Worm (Caenorhabditis elegans) whole organism, L4 larva: ENCODE data around the gene mxl-3.

Experiments used
- F26F4.8 ChIP-seq: fragments of 200-800 bp; sonication (Bioruptor generic); conservative IDR thresholded peaks from 2 replicates; pipeline ENCODE4 v1.3.6; 2022; ENCODE audit warnings: missing genetic modification characterization, missing compliant biosample characterization
- F37D6.2 ChIP-seq: sonication (generic microtip); optimal IDR thresholded peaks from 2 replicates; lab custom pipeline; 2016; ENCODE audit warnings: mild to moderate bottlenecking, missing genetic modification characterization, missing compliant biosample characterization
- F49E8.2 ChIP-seq: sonication (generic microtip); optimal IDR thresholded peaks from 2 replicates; lab custom pipeline; 2016; ENCODE audit warnings: missing compliant biosample characterization, mild to moderate bottlenecking, missing genetic modification characterization, borderline replicate concordance
- T26A8.4 ChIP-seq: fragments of 200-800 bp; sonication (Bioruptor generic); IDR thresholded peaks from 2 replicates; pipeline ENCODE4 v1.3.6; 2022; ENCODE audit warnings: missing genetic modification characterization, missing compliant biosample characterization
- Y48G9A.11 ChIP-seq: fragments of 200-800 bp; sonication (Bioruptor generic); IDR thresholded peaks from 2 replicates; pipeline ENCODE4 v1.3.6; 2022; ENCODE audit warnings: missing genetic modification reagents, missing genetic modification characterization, missing compliant biosample characterization
- Y5F2A.4 ChIP-seq: fragments of 200-800 bp; sonication (Bioruptor generic); optimal IDR thresholded peaks from 2 replicates; lab custom pipeline; 2018; ENCODE audit warnings: mild to moderate bottlenecking, missing genetic modification characterization, missing compliant biosample characterization
- Y75B8A.6 ChIP-seq: fragments of 200-800 bp; sonication (Bioruptor generic); IDR thresholded peaks from 2 replicates; pipeline ENCODE4 v1.3.6; 2022; ENCODE audit warnings: missing genetic modification reagents, missing genetic modification characterization, missing compliant biosample characterization
- aha-1 ChIP-seq: fragments of 150-350 bp; peaks from one replicate; lab custom pipeline; 2014; ENCODE audit warnings: missing biosample characterization, missing genetic modification characterization
- aly-2 ChIP-seq: sonication (generic microtip); optimal IDR thresholded peaks from 2 replicates; lab custom pipeline; 2018; ENCODE audit warnings: missing biosample characterization, missing genetic modification characterization
- ama-1 ChIP-seq: fragments of 150-350 bp; optimal IDR thresholded peaks from 2 replicates; lab custom pipeline; 2014; ENCODE audit warnings: inconsistent platforms, mixed read lengths
- arid-1 ChIP-seq: fragments of 200-800 bp; sonication (Bioruptor generic); conservative IDR thresholded peaks from 2 replicates; pipeline ENCODE4 v1.3.6; 2022; ENCODE audit warnings: missing genetic modification reagents, missing genetic modification characterization, missing compliant biosample characterization
- attf-4 ChIP-seq: sonication (generic microtip); optimal IDR thresholded peaks from 3 replicates; lab custom pipeline; 2017; ENCODE audit warnings: missing biosample characterization, missing genetic modification characterization
- ces-1 ChIP-seq: fragments of 150-350 bp; sonication (generic microtip); optimal IDR thresholded peaks from 4 replicates; lab custom pipeline; 2014; ENCODE audit warnings: missing biosample characterization, missing genetic modification reagents, missing genetic modification characterization
- daf-16 ChIP-seq, 3 experiments: sonication (generic microtip); optimal IDR thresholded peaks; 2 replicates each; lab custom pipeline; 2016 to 2017; ENCODE audit warnings: missing genetic modification characterization in 3 of 3, missing genetic modification reagents in 3 of 3, mild to moderate bottlenecking in 2 of 3, missing compliant biosample characterization in 2 of 3, missing biosample characterization in 1 of 3, moderate library complexity in 1 of 3
- daf-8 ChIP-seq: fragments of 200-800 bp; sonication (Bioruptor generic); IDR thresholded peaks from 2 replicates; pipeline ENCODE4 v1.3.6; 2022; ENCODE audit warnings: missing genetic modification characterization, missing compliant biosample characterization
- dmd-8 ChIP-seq: fragments of 200-800 bp; sonication (Bioruptor generic); IDR thresholded peaks from 2 replicates; pipeline ENCODE4 v1.3.6; 2022; ENCODE audit warnings: missing genetic modification characterization, missing compliant biosample characterization
- dpl-1 ChIP-seq: fragments of 150-350 bp; optimal IDR thresholded peaks from 2 replicates; lab custom pipeline; 2014; ENCODE audit warnings: missing biosample characterization, missing genetic modification reagents, missing genetic modification characterization
- dve-1 ChIP-seq: sonication (generic microtip); optimal IDR thresholded peaks from 2 replicates; lab custom pipeline; 2017; ENCODE audit warnings: antibody characterized with exemption, mild to moderate bottlenecking, missing genetic modification characterization, missing compliant biosample characterization; ENCODE audit not compliant: insufficient read depth
- egl-27 ChIP-seq: sonication (generic microtip); optimal IDR thresholded peaks from 3 replicates; lab custom pipeline; 2017; ENCODE audit warnings: missing biosample characterization, missing genetic modification reagents, missing genetic modification characterization
- hlh-11 ChIP-seq: fragments of 200-800 bp; sonication (Bioruptor generic); optimal IDR thresholded peaks from 2 replicates; lab custom pipeline; 2018; ENCODE audit warnings: mild to moderate bottlenecking, missing genetic modification characterization, missing compliant biosample characterization
- jun-1 ChIP-seq: fragments of 150-350 bp; optimal IDR thresholded peaks from 2 replicates; lab custom pipeline; 2014; ENCODE audit warnings: missing biosample characterization, missing genetic modification reagents, missing genetic modification characterization
- lin-1 ChIP-seq: fragments of 200-800 bp; sonication (Bioruptor generic); IDR thresholded peaks from 2 replicates; pipeline ENCODE4 v1.3.6; 2022; ENCODE audit warnings: missing genetic modification reagents, missing genetic modification characterization, missing compliant biosample characterization
- lin-13 ChIP-seq: fragments of 150-350 bp; optimal IDR thresholded peaks from 2 replicates; lab custom pipeline; 2014; ENCODE audit warnings: missing biosample characterization, missing genetic modification reagents, missing genetic modification characterization
- lin-15B ChIP-seq: fragments of 150-350 bp; sonication (generic microtip); optimal IDR thresholded peaks from 3 replicates; lab custom pipeline; 2014; ENCODE audit warnings: missing biosample characterization, missing genetic modification characterization
- lin-29 ChIP-seq: fragments of 200-800 bp; sonication (Bioruptor generic); IDR thresholded peaks from 2 replicates; pipeline ENCODE4 v1.3.6; 2022; ENCODE audit warnings: missing genetic modification reagents, missing genetic modification characterization, missing compliant biosample characterization
- madf-5 ChIP-seq, 2 experiments: fragments of 200-800 bp; sonication (Bioruptor generic); IDR thresholded peaks; 2 replicates each; pipeline ENCODE4 v1.3.6; 2022; ENCODE audit warnings: missing compliant biosample characterization in 2 of 2, missing genetic modification characterization in 2 of 2
- madf-9 ChIP-seq: fragments of 200-800 bp; sonication (Bioruptor generic); conservative IDR thresholded peaks from 2 replicates; pipeline ENCODE4 v1.3.6; 2022; ENCODE audit warnings: missing genetic modification reagents, missing genetic modification characterization, missing compliant biosample characterization
- mdl-1 ChIP-seq, 2 experiments: fragments of 150-350 bp in 1 of 2; sonication (generic microtip) in 1 of 2; optimal IDR thresholded peaks; 2 replicates each; lab custom pipeline; 2014 to 2017; ENCODE audit warnings: missing biosample characterization in 2 of 2, missing genetic modification characterization in 2 of 2
- mdt-29 ChIP-seq: fragments of 200-800 bp; sonication (Bioruptor generic); IDR thresholded peaks from 2 replicates; pipeline ENCODE4 v1.3.6; 2022; ENCODE audit warnings: missing genetic modification reagents, missing genetic modification characterization, missing compliant biosample characterization
- mep-1 ChIP-seq: fragments of 150-350 bp; sonication (generic microtip); optimal IDR thresholded peaks from 3 replicates; lab custom pipeline; 2014; ENCODE audit warnings: missing biosample characterization, missing genetic modification characterization
- nhr-102 ChIP-seq: sonication (generic microtip); optimal IDR thresholded peaks from 2 replicates; lab custom pipeline; 2016; ENCODE audit warnings: mild to moderate bottlenecking, missing genetic modification characterization, moderate library complexity, missing compliant biosample characterization
- nhr-111 ChIP-seq: fragments of 200-800 bp; sonication (Bioruptor generic); optimal IDR thresholded peaks from 2 replicates; lab custom pipeline; 2018; ENCODE audit warnings: mild to moderate bottlenecking, missing genetic modification characterization, missing compliant biosample characterization
- nhr-28 ChIP-seq: fragments of 150-350 bp; optimal IDR thresholded peaks from 2 replicates; lab custom pipeline; 2014; ENCODE audit warnings: missing biosample characterization, missing genetic modification characterization
- nhr-41 ChIP-seq: fragments of 200-800 bp; sonication (Bioruptor generic); IDR thresholded peaks from 2 replicates; pipeline ENCODE4 v1.3.6; 2022; ENCODE audit warnings: missing genetic modification reagents, missing genetic modification characterization, missing compliant biosample characterization
- nhr-48 ChIP-seq: sonication (generic microtip); optimal IDR thresholded peaks from 2 replicates; lab custom pipeline; 2016; ENCODE audit warnings: mild to moderate bottlenecking, missing genetic modification characterization, missing compliant biosample characterization
- nhr-6 ChIP-seq: fragments of 150-350 bp; optimal IDR thresholded peaks from 2 replicates; lab custom pipeline; 2014; ENCODE audit warnings: missing biosample characterization, missing genetic modification characterization
- nhr-76 ChIP-seq: fragments of 150-350 bp; optimal IDR thresholded peaks from 2 replicates; lab custom pipeline; 2014; ENCODE audit warnings: missing biosample characterization, missing genetic modification characterization
- pha-4 ChIP-seq, 2 experiments: fragments of 150-350 bp in 1 of 2; fragments of 200-800 bp in 1 of 2; sonication (Bioruptor generic) in 1 of 2; IDR thresholded peaks in 1 of 2; optimal IDR thresholded peaks in 1 of 2; 2 replicates each; pipeline versions ENCODE4 v1.3.6 to Lab custom; 2014 to 2022; ENCODE audit warnings: missing genetic modification characterization in 2 of 2, missing genetic modification reagents in 2 of 2, missing biosample characterization in 1 of 2, missing compliant biosample characterization in 1 of 2
- rbr-2 ChIP-seq: sonication (generic microtip); optimal IDR thresholded peaks from 2 replicates; lab custom pipeline; 2016; ENCODE audit warnings: missing genotype, missing genetic modification characterization, missing compliant biosample characterization
- saeg-2 ChIP-seq: fragments of 200-800 bp; sonication (Bioruptor generic); IDR thresholded peaks from 2 replicates; pipeline ENCODE4 v1.3.6; 2022; ENCODE audit warnings: missing genetic modification reagents, missing genetic modification characterization, missing compliant biosample characterization
- set-16 ChIP-seq: fragments of 200-800 bp; sonication (Bioruptor generic); IDR thresholded peaks from 2 replicates; pipeline ENCODE4 v1.3.6; 2022; ENCODE audit warnings: missing genetic modification reagents, missing genetic modification characterization, missing compliant biosample characterization
- skn-1 ChIP-seq: fragments of 150-350 bp; optimal IDR thresholded peaks from 2 replicates; lab custom pipeline; 2014; ENCODE audit warnings: missing biosample characterization, missing genetic modification characterization
- snpc-1.2 ChIP-seq: fragments of 200-800 bp; sonication (Bioruptor generic); IDR thresholded peaks from 2 replicates; pipeline ENCODE4 v1.3.6; 2022; ENCODE audit warnings: missing genetic modification reagents, missing genetic modification characterization, missing compliant biosample characterization
- snpc-4 ChIP-seq: fragments of 150-350 bp; optimal IDR thresholded peaks from 2 replicates; lab custom pipeline; 2014; ENCODE audit warnings: missing biosample characterization, missing genetic modification characterization
- tag-97 ChIP-seq: fragments of 200-800 bp; sonication (Bioruptor generic); IDR thresholded peaks from 2 replicates; pipeline ENCODE4 v1.3.6; 2022; ENCODE audit warnings: missing genetic modification characterization, missing compliant biosample characterization
- tra-1 ChIP-seq: fragments of 200-800 bp; sonication (Bioruptor generic); IDR thresholded peaks from 2 replicates; pipeline ENCODE4 v1.3.6; 2022; ENCODE audit warnings: missing genetic modification reagents, missing genetic modification characterization, missing compliant biosample characterization
- unc-39 ChIP-seq: sonication (generic microtip); optimal IDR thresholded peaks from 2 replicates; lab custom pipeline; 2017; ENCODE audit warnings: missing biosample characterization, missing genetic modification characterization
- unc-62 ChIP-seq, 3 experiments: fragments of 150-350 bp in 1 of 3; sonication (generic microtip); optimal IDR thresholded peaks in 2 of 3; peaks in 1 of 3; 1 replicate in 1 of 3; 2 replicates in 2 of 3; lab custom pipeline; 2014 to 2017; ENCODE audit warnings: missing biosample characterization in 3 of 3, missing genetic modification characterization in 3 of 3, missing genetic modification reagents in 3 of 3, missing genotype in 1 of 3
- zag-1 ChIP-seq: fragments of 150-350 bp; optimal IDR thresholded peaks from 2 replicates; lab custom pipeline; 2014; ENCODE audit warnings: missing biosample characterization, missing genetic modification characterization
- zfp-3 ChIP-seq: fragments of 200-800 bp; sonication (Bioruptor generic); conservative IDR thresholded peaks from 2 replicates; pipeline ENCODE4 v1.3.6; 2022; ENCODE audit warnings: missing genetic modification reagents, missing genetic modification characterization, missing compliant biosample characterization
- zip-11 ChIP-seq: fragments of 200-800 bp; sonication (Bioruptor generic); IDR thresholded peaks from 2 replicates; pipeline ENCODE4 v1.3.6; 2022; ENCODE audit warnings: missing genetic modification characterization, missing compliant biosample characterization

mxl-3 gene

DNA sequence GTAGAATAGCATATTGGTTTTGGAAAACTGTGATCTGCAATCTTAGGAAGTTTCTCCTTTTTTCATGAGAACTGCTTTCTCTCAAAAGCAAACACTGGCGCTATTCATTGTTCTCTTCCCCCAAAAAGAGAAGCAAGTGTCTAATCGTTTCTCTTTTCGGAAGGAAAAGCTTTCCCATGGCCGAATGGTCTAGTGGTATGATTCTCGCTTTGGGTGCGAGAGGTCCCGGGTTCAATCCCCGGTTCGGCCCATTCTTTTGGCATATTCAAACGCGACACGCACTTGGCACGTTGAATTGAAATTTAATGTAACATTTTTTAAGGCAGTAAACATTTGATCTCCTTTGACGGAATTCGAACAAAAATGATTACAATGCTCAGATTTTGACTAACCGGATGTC, 42.8 kb downstream of the mxl-3 start (continued):
- TF ChIP-seq pha-4 (GFP tag; IDR thresholded peaks at IDR 0.05; lab: Robert Waterston, UW) (peak; percentile 62; the same call in 1 of the 2 replicates), pha-4 (tag; optimal IDR thresholded peaks at IDR 0.05; lab: Kevin White, UChicago) (no peak), egl-27 (tag; lab: Kevin White, UChicago) (no peak), Y75B8A.6 (GFP tag; lab: Robert Waterston, UW) (no peak), ces-1 (GFP tag; lab: Kevin White, UChicago) (no peak), lin-15B (no peak), nhr-76 (tag; lab: Kevin White, UChicago) (no peak), Y48G9A.11 (GFP tag; lab: Robert Waterston, UW) (0 out of 2 replicates have a peak, but pooled peaks have one; percentile 8), lin-1 (no peak), skn-1 (no peak), ama-1 (no peak), daf-8 (no peak), jun-1 (no peak), madf-9 (GFP tag; lab: Robert Waterston, UW) (0 out of 2 replicates have a peak, but pooled peaks have one; percentile 11), daf-16 (GFP tag; optimal IDR thresholded peaks at IDR 0.05; lab: Kevin White, UChicago) (no peak), daf-16 (tag; optimal IDR thresholded peaks at IDR 0.05; lab: Kevin White, UChicago) (no peak), nhr-111 (GFP tag; lab: Kevin White, UChicago) (no peak), nhr-28 (tag; lab: Kevin White, UChicago) (no peak), aha-1 (no peak), mdl-1 (tag; optimal IDR thresholded peaks at IDR 0.05; lab: Kevin White, UChicago) (peak in 1 of 2 experiments; percentile 26), hlh-11 (no peak), T26A8.4 (GFP tag; lab: Robert Waterston, UW) (0 out of 2 replicates have a peak, but pooled peaks have one; percentile 11), unc-39 (no peak), attf-4 (tag; lab: Kevin White, UChicago) (no peak), saeg-2 (GFP tag; lab: Robert Waterston, UW) (no peak), Y5F2A.4 (GFP tag; lab: Kevin White, UChicago) (no peak), snpc-1.2 (peak; percentile 50; the same call in 1 of the 2 replicates), snpc-4 (tag; lab: Kevin White, UChicago) (no peak), dpl-1 (GFP tag; lab: Kevin White, UChicago) (no peak), F26F4.8 (GFP tag; lab: Robert Waterston, UW) (no peak), nhr-48 (tag; lab: Kevin White, UChicago) (peak; percentile 40), zag-1 (tag; lab: Kevin White, UChicago) (no peak), nhr-41 (GFP tag; lab: Robert Waterston, UW) (no peak), dve-1 (peak; percentile 10), dmd-8 (no peak), nhr-102 (tag; lab: Kevin White, UChicago) (peak; percentile 10), tag-97 (GFP tag; lab: Robert Waterston, UW) (no peak), F49E8.2 (no peak), zfp-3 (GFP tag; lab: Robert Waterston, UW) (no peak), lin-13 (no peak), madf-5 (GFP tag; IDR thresholded peaks at IDR 0.05; lab: Robert Waterston, UW) (no peak), unc-62 (GFP tag; optimal IDR thresholded peaks at IDR 0.05 in 1 of 2; lab: Kevin White, UChicago) (no peak), unc-62 (tag; optimal IDR thresholded peaks at IDR 0.05; lab: Kevin White, UChicago) (no peak), lin-29 (GFP tag; lab: Robert Waterston, UW) (no peak), aly-2 (tag; lab: Kevin White, UChicago) (no peak), mdt-29 (GFP tag; lab: Robert Waterston, UW) (no peak), zip-11 (GFP tag; lab: Robert Waterston, UW) (no peak), arid-1 (GFP tag; lab: Robert Waterston, UW) (no peak), rbr-2 (tag; lab: Kevin White, UChicago) (no peak), F37D6.2 (tag; lab: Kevin White, UChicago) (no peak), nhr-6 (no peak), mep-1 (tag; lab: Kevin White, UChicago) (no peak), tra-1 (no peak), set-16 (GFP tag; lab: Robert Waterston, UW) (no peak)
